Worm (Caenorhabditis elegans): ENCODE results near the gene cnb-1.

DNA sequence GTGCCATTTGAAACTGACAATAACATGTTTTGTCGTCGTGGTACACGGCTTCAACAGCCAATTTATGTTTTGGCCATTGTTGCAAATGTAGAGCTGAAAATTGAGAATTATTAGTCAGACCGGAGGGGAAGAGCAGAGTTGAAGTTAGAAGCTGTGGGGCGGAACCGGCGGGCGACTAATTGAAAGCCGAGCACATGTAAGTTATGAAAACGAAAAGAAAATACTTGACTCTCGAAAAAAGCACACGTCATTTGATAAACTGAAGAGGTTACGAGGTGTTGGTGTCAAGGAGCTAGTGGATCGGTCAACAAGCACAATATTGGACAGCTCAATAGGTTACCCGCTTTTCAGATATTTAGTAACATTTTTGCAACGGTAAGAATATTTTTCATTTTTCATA lies 9.4 kb upstream of the cnb-1 start, which contains the start of gene dop-5:
- no peak for TF ChIP-seq mls-2 (tag; optimal IDR thresholded peaks at IDR 0.05)
- no peak for TF ChIP-seq elt-3 (tag; optimal IDR thresholded peaks at IDR 0.05)
- no peak for TF ChIP-seq unc-62 (GFP tag; optimal IDR thresholded peaks at IDR 0.05)
- TF ChIP-seq nhr-28 (tag; optimal IDR thresholded peaks at IDR 0.05) = no peak
- TF ChIP-seq lsy-2 (tag; optimal IDR thresholded peaks at IDR 0.05) = no peak
- no peak for TF ChIP-seq nhr-76 (tag; optimal IDR thresholded peaks at IDR 0.05)
- no peak for TF ChIP-seq M03D4.4 (tag; optimal IDR thresholded peaks at IDR 0.05)
- no peak for TF ChIP-seq blmp-1 (tag; optimal IDR thresholded peaks at IDR 0.05)
- TF ChIP-seq sem-2 (GFP tag; optimal IDR thresholded peaks at IDR 0.05) = no peak
- no peak for TF ChIP-seq elt-1 (tag; optimal IDR thresholded peaks at IDR 0.05; ENCODE audit: borderline replicate concordance, insufficient read depth)
- no peak for TF ChIP-seq nhr-237 (tag; optimal IDR thresholded peaks at IDR 0.05)
- TF ChIP-seq ztf-11 (tag; optimal IDR thresholded peaks at IDR 0.05) = no peak
- TF ChIP-seq nhr-12 (tag; optimal IDR thresholded peaks at IDR 0.05) = no peak
- no peak for TF ChIP-seq pha-4 (tag; optimal IDR thresholded peaks at IDR 0.05)
